Fruit fly (Drosophila melanogaster) whole organism, embryonic: ENCODE measurements around the gene Lcp65Ag2.

Source experiments
- Bgb ChIP-seq: fragments of 200-800 bp; sonication (Bioruptor generic); IDR thresholded peaks from 2 replicates; pipeline ENCODE4 v1.3.6; 2022; ENCODE audit warnings: missing biosample characterization, missing genetic modification characterization; ENCODE audit not compliant: partially characterized antibody
- Blimp-1 ChIP-seq: fragments of 200-800 bp; sonication (Bioruptor generic); optimal IDR thresholded peaks from 3 replicates; lab custom pipeline; 2018; ENCODE audit warnings: missing biosample characterization, missing genetic modification characterization, mild to moderate bottlenecking, moderate library complexity, missing genetic modification reagents
- CG10209 ChIP-seq: fragments of 200-800 bp; sonication (Bioruptor generic); optimal IDR thresholded peaks from 3 replicates; lab custom pipeline; 2017; ENCODE audit warnings: missing biosample characterization, mild to moderate bottlenecking, missing genetic modification characterization, missing genetic modification reagents
- CG10959 ChIP-seq: fragments of 200-800 bp; sonication (Bioruptor generic); IDR thresholded peaks from 2 replicates; pipeline ENCODE4 v1.3.6; 2022; ENCODE audit warnings: missing biosample characterization, missing genetic modification characterization
- CG12104 ChIP-seq: fragments of 200-800 bp; sonication (Bioruptor generic); optimal IDR thresholded peaks from 3 replicates; lab custom pipeline; 2016; ENCODE audit warnings: missing biosample characterization, missing genetic modification characterization
- CG14667 ChIP-seq: fragments of 200-800 bp; sonication (Bioruptor generic); IDR thresholded peaks from 2 replicates; pipeline ENCODE4 v1.3.6; 2022; ENCODE audit warnings: missing biosample characterization, missing genetic modification characterization
- CG15479 ChIP-seq: fragments of 200-800 bp; sonication (Bioruptor generic); optimal IDR thresholded peaks from 3 replicates; lab custom pipeline; 2019; ENCODE audit warnings: missing biosample characterization, mild to moderate bottlenecking, missing genetic modification characterization, moderate library complexity
- CG16813 ChIP-seq: fragments of 200-800 bp; sonication (Bioruptor generic); IDR thresholded peaks from 3 replicates; pipeline ENCODE4 v1.3.6; 2022; ENCODE audit warnings: missing biosample characterization, missing genetic modification characterization; ENCODE audit not compliant: partially characterized antibody
- CG17186 ChIP-seq: fragments of 200-800 bp; sonication (Bioruptor generic); optimal IDR thresholded peaks from 3 replicates; lab custom pipeline; 2017; ENCODE audit warnings: missing biosample characterization, missing genetic modification reagents, missing genetic modification characterization
- CG17361 ChIP-seq: fragments of 200-800 bp; sonication (Bioruptor generic); IDR thresholded peaks from 3 replicates; pipeline ENCODE4 v1.3.6; 2022; ENCODE audit warnings: missing biosample characterization, missing genetic modification characterization
- CG30020 ChIP-seq: fragments of 200-800 bp; optimal IDR thresholded peaks from 2 replicates; lab custom pipeline; 2019; ENCODE audit warnings: missing biosample characterization, mild to moderate bottlenecking, missing genetic modification characterization, moderate library complexity
- CG31224 ChIP-seq: fragments of 200-800 bp; sonication (Bioruptor generic); IDR thresholded peaks from 2 replicates; pipeline ENCODE4 v1.3.6; 2022; ENCODE audit warnings: missing biosample characterization, missing genetic modification characterization
- CG31388 ChIP-seq: fragments of 200-800 bp; sonication (Bioruptor generic); optimal IDR thresholded peaks from 2 replicates; lab custom pipeline; 2016; ENCODE audit warnings: missing biosample characterization, missing genetic modification characterization
- CG3163 ChIP-seq: fragments of 200-800 bp; sonication (Bioruptor generic); optimal IDR thresholded peaks from 3 replicates; lab custom pipeline; 2016; ENCODE audit warnings: missing biosample characterization, missing genetic modification characterization
- CG34224 ChIP-seq: fragments of 200-800 bp; sonication (Bioruptor generic); IDR thresholded peaks from 3 replicates; pipeline ENCODE4 v1.3.6; 2022; ENCODE audit warnings: missing biosample characterization, missing genetic modification characterization; ENCODE audit not compliant: partially characterized antibody
- CG34376 ChIP-seq: fragments of 200-800 bp; sonication (Bioruptor generic); optimal IDR thresholded peaks from 2 replicates; lab custom pipeline; 2018; ENCODE audit warnings: missing biosample characterization, mild to moderate bottlenecking, missing genetic modification characterization
- CG3847 ChIP-seq: fragments of 200-800 bp; sonication (Bioruptor generic); IDR thresholded peaks from 2 replicates; pipeline ENCODE4 v1.3.6; 2022; ENCODE audit warnings: missing biosample characterization, missing genetic modification characterization
- CG4328 ChIP-seq: fragments of 200-800 bp; sonication (Bioruptor generic); optimal IDR thresholded peaks from 3 replicates; lab custom pipeline; 2017; ENCODE audit warnings: missing biosample characterization, missing genetic modification reagents, missing genetic modification characterization
- CG4730 ChIP-seq: fragments of 200-800 bp; sonication (Bioruptor generic); IDR thresholded peaks from 2 replicates; pipeline ENCODE4 v1.3.6; 2022; ENCODE audit warnings: missing biosample characterization, missing genetic modification characterization
- CG6254 ChIP-seq: fragments of 200-800 bp; sonication (Bioruptor generic); optimal IDR thresholded peaks from 3 replicates; lab custom pipeline; 2017; ENCODE audit warnings: mild to moderate bottlenecking, missing biosample characterization, missing genetic modification reagents, missing genetic modification characterization
- CG6765 ChIP-seq: fragments of 200-800 bp; sonication (Bioruptor generic); optimal IDR thresholded peaks from 3 replicates; lab custom pipeline; 2017; ENCODE audit warnings: missing biosample characterization, mild to moderate bottlenecking, missing genetic modification characterization
- CG7271 ChIP-seq: fragments of 200-800 bp; sonication (Bioruptor generic); optimal IDR thresholded peaks from 2 replicates; lab custom pipeline; 2018; ENCODE audit warnings: missing biosample characterization, mild to moderate bottlenecking, missing genetic modification characterization, moderate library complexity
- CG8290 ChIP-seq, 3 experiments: fragments of 200-800 bp; sonication (Bioruptor generic); optimal IDR thresholded peaks; 2 replicates each; lab custom pipeline; 2016 to 2019; ENCODE audit warnings: missing biosample characterization in 3 of 3, missing genetic modification characterization in 3 of 3, mild to moderate bottlenecking in 2 of 3, moderate library complexity in 1 of 3
- CG8359 ChIP-seq: fragments of 200-800 bp; sonication (Bioruptor generic); optimal IDR thresholded peaks from 2 replicates; lab custom pipeline; 2017; ENCODE audit warnings: missing biosample characterization, mild to moderate bottlenecking, missing genetic modification characterization, borderline replicate concordance
- CG8924 ChIP-seq: fragments of 200-800 bp; optimal IDR thresholded peaks from 3 replicates; lab custom pipeline; 2019; ENCODE audit warnings: missing biosample characterization, mild to moderate bottlenecking, missing genetic modification characterization, moderate library complexity
- CTCF ChIP-seq: fragments of 200-800 bp; sonication (Bioruptor generic); optimal IDR thresholded peaks from 2 replicates; lab custom pipeline; 2017; ENCODE audit warnings: missing biosample characterization, mild to moderate bottlenecking, missing genetic modification characterization, moderate library complexity
- Camta ChIP-seq: fragments of 200-800 bp; sonication (Bioruptor generic); optimal IDR thresholded peaks from 2 replicates; lab custom pipeline; 2016; ENCODE audit warnings: missing biosample characterization, missing genetic modification characterization
- Dll ChIP-seq: fragments of 200-800 bp; sonication (Bioruptor generic); IDR thresholded peaks from 4 replicates; pipeline ENCODE4 v1.3.6; 2022; ENCODE audit warnings: missing biosample characterization, missing genetic modification characterization; ENCODE audit not compliant: partially characterized antibody
- Dref ChIP-seq: fragments of 200-800 bp; sonication (Bioruptor generic); IDR thresholded peaks from 2 replicates; pipeline ENCODE4 v1.3.6; 2022; ENCODE audit warnings: missing biosample characterization, missing genetic modification characterization
- Drgx ChIP-seq: fragments of 200-800 bp; sonication (Bioruptor generic); IDR thresholded peaks from 2 replicates; pipeline ENCODE4 v1.3.6; 2022; ENCODE audit warnings: missing biosample characterization, missing genetic modification characterization
- Elba2 ChIP-seq: fragments of 200-800 bp; sonication (Bioruptor generic); optimal IDR thresholded peaks from 3 replicates; lab custom pipeline; 2016; ENCODE audit warnings: missing biosample characterization, missing genetic modification characterization
- HHEX ChIP-seq: fragments of 200-800 bp; sonication (Bioruptor generic); optimal IDR thresholded peaks from 3 replicates; lab custom pipeline; 2017; ENCODE audit warnings: missing biosample characterization, mild to moderate bottlenecking, missing genetic modification characterization, missing genetic modification reagents
- HmgZ ChIP-seq: fragments of 200-800 bp; sonication (Bioruptor generic); optimal IDR thresholded peaks from 2 replicates; lab custom pipeline; 2018; ENCODE audit warnings: missing biosample characterization, mild to moderate bottlenecking, missing genetic modification characterization
- Hmx ChIP-seq: fragments of 200-800 bp; sonication (Bioruptor generic); optimal IDR thresholded peaks from 2 replicates; lab custom pipeline; 2016; ENCODE audit warnings: missing biosample characterization, missing genetic modification characterization
- Jarid2 ChIP-seq: fragments of 200-800 bp; sonication (Bioruptor generic); optimal IDR thresholded peaks from 3 replicates; lab custom pipeline; 2017; ENCODE audit warnings: mild to moderate bottlenecking, missing biosample characterization, missing genetic modification reagents, missing genetic modification characterization
- MBD-R2 ChIP-seq: fragments of 200-800 bp; sonication (Bioruptor generic); IDR thresholded peaks from 2 replicates; pipeline ENCODE4 v1.3.6; 2022; ENCODE audit warnings: missing biosample characterization, missing genetic modification characterization
- YL-1 ChIP-seq: fragments of 200-800 bp; sonication (Bioruptor generic); optimal IDR thresholded peaks from 3 replicates; lab custom pipeline; 2017; ENCODE audit warnings: missing biosample characterization, mild to moderate bottlenecking, missing genetic modification characterization
- abd-A ChIP-seq: fragments of 200-800 bp; sonication (Bioruptor generic); optimal IDR thresholded peaks from 3 replicates; lab custom pipeline; 2019; ENCODE audit warnings: missing biosample characterization, mild to moderate bottlenecking, missing genetic modification characterization, moderate library complexity
- chn ChIP-seq: fragments of 200-800 bp; sonication (Bioruptor generic); optimal IDR thresholded peaks from 2 replicates; lab custom pipeline; 2016; ENCODE audit warnings: missing biosample characterization, missing genetic modification characterization
- fd3F ChIP-seq: fragments of 200-800 bp; sonication (Bioruptor generic); optimal IDR thresholded peaks from 2 replicates; lab custom pipeline; 2018; ENCODE audit warnings: missing biosample characterization, mild to moderate bottlenecking, missing genetic modification characterization, moderate library complexity
- grau ChIP-seq: fragments of 200-800 bp; optimal IDR thresholded peaks from 3 replicates; lab custom pipeline; 2019; ENCODE audit warnings: missing biosample characterization, mild to moderate bottlenecking, missing genetic modification characterization, moderate library complexity
- inv ChIP-seq: fragments of 200-800 bp; sonication (Bioruptor generic); IDR thresholded peaks from 2 replicates; pipeline ENCODE4 v1.3.6; 2022; ENCODE audit warnings: missing biosample characterization, missing genetic modification characterization; ENCODE audit not compliant: partially characterized antibody
- nerfin-2 ChIP-seq: fragments of 200-800 bp; sonication (Bioruptor generic); IDR thresholded peaks from 2 replicates; pipeline ENCODE4 v1.3.6; 2022; ENCODE audit warnings: missing biosample characterization, missing genetic modification characterization; ENCODE audit not compliant: partially characterized antibody
- psq ChIP-seq: fragments of 200-800 bp; sonication (Bioruptor generic); optimal IDR thresholded peaks from 2 replicates; lab custom pipeline; 2017; ENCODE audit warnings: missing biosample characterization, missing genetic modification characterization
- row ChIP-seq: fragments of 200-800 bp; sonication (Bioruptor generic); IDR thresholded peaks from 3 replicates; pipeline ENCODE4 v1.3.6; 2022; ENCODE audit warnings: missing biosample characterization, missing genetic modification characterization
- slbo ChIP-seq: fragments of 200-800 bp; sonication (Bioruptor generic); IDR thresholded peaks from 2 replicates; pipeline ENCODE4 v1.3.6; 2022; ENCODE audit warnings: missing biosample characterization, missing genetic modification characterization
- stc ChIP-seq: fragments of 200-800 bp; sonication (Bioruptor generic); IDR thresholded peaks from 2 replicates; pipeline ENCODE4 v1.3.6; 2022; ENCODE audit warnings: missing biosample characterization, missing genetic modification characterization
- trem ChIP-seq: fragments of 200-800 bp; optimal IDR thresholded peaks from 3 replicates; lab custom pipeline; 2019; ENCODE audit warnings: missing biosample characterization, mild to moderate bottlenecking, missing genetic modification characterization, moderate library complexity
- unpg ChIP-seq: fragments of 200-800 bp; sonication (Bioruptor generic); optimal IDR thresholded peaks from 3 replicates; lab custom pipeline; 2018; ENCODE audit warnings: missing biosample characterization, mild to moderate bottlenecking, missing genetic modification characterization, moderate library complexity
- wek ChIP-seq: fragments of 200-800 bp; sonication (Bioruptor generic); optimal IDR thresholded peaks from 3 replicates; lab custom pipeline; 2018; ENCODE audit warnings: missing biosample characterization, mild to moderate bottlenecking, missing genetic modification characterization, moderate library complexity

Lcp65Ag2 gene

dm6 chr3L:6173826-6174255, 40.4 kb upstream of the Lcp65Ag2 start, which contains the start of the genes fmt and CG7376:
Gene fmt, minus strand, starts transcription at chr3L:6173880.
Gene CG7376, plus strand, starts transcription at chr3L:6174248.
- TF ChIP-seq CG3847 (GFP tag; lab: Robert Waterston, UW): peak; percentile 51
- peak; percentile 34 for TF ChIP-seq CG12104
- no peak for TF ChIP-seq Camta (GFP tag; lab: Kevin White, UChicago)
- TF ChIP-seq MBD-R2 (GFP tag; lab: Robert Waterston, UW): peak; percentile 46; the same call in 1 of the 2 replicates
- no peak for TF ChIP-seq stc
- peak; percentile 36 for TF ChIP-seq CG15479 (GFP tag; lab: Kevin White, UChicago)
- no peak for TF ChIP-seq Blimp-1
- peak; percentile 88 for TF ChIP-seq Dref (GFP tag; lab: Robert Waterston, UW)
- TF ChIP-seq CG31388 (GFP tag; lab: Kevin White, UChicago): no peak
- peak; percentile 37 for TF ChIP-seq fd3F
- peak; percentile 23 for TF ChIP-seq HmgZ (tag; lab: Kevin White, UChicago)
- TF ChIP-seq Drgx (GFP tag; lab: Robert Waterston, UW): no peak
- TF ChIP-seq CG30020 (tag; lab: Kevin White, UChicago): peak; percentile 94
- no peak for TF ChIP-seq CG6765 (GFP tag; lab: Kevin White, UChicago)
- TF ChIP-seq CG16813 (GFP tag; lab: Robert Waterston, UW): peak; percentile 81
- peak; percentile 39 for TF ChIP-seq CG17186 (GFP tag; lab: Kevin White, UChicago)
- TF ChIP-seq CG4328: peak; percentile 11
- TF ChIP-seq CG7271 (tag; lab: Kevin White, UChicago): no peak
- TF ChIP-seq wek (GFP tag; lab: Kevin White, UChicago): no peak
- peak; percentile 89 for TF ChIP-seq row (GFP tag; lab: Robert Waterston, UW)
- TF ChIP-seq CG14667: no peak
- no peak for TF ChIP-seq Jarid2 (GFP tag; lab: Kevin White, UChicago)
- no peak for TF ChIP-seq CG8924 (tag; lab: Kevin White, UChicago)
- TF ChIP-seq Bgb (GFP tag; lab: Robert Waterston, UW): peak; percentile 71
- peak; percentile 78 for TF ChIP-seq YL-1
- TF ChIP-seq CG17361 (GFP tag; lab: Robert Waterston, UW): no peak
- no peak for TF ChIP-seq unpg
- peak; percentile 72 for TF ChIP-seq trem (tag; lab: Kevin White, UChicago)
- TF ChIP-seq grau (tag; lab: Kevin White, UChicago): no peak
- no peak for TF ChIP-seq CG31224
- no peak for TF ChIP-seq CG10959 (GFP tag; lab: Robert Waterston, UW)
- no peak for TF ChIP-seq CG4730 (GFP tag; lab: Robert Waterston, UW)
- peak; percentile 61 for TF ChIP-seq slbo (GFP tag; lab: Robert Waterston, UW)
- peak; percentile 90 for TF ChIP-seq nerfin-2
- peak; percentile 66 for TF ChIP-seq inv (GFP tag; lab: Robert Waterston, UW)
- no peak for TF ChIP-seq HHEX (GFP tag; lab: Kevin White, UChicago)
- TF ChIP-seq CTCF (GFP tag; lab: Kevin White, UChicago): no peak
- TF ChIP-seq CG8290 (GFP tag; optimal IDR thresholded peaks at IDR 0.05; lab: Kevin White, UChicago): no peak
- TF ChIP-seq CG8290 (tag; optimal IDR thresholded peaks at IDR 0.05; lab: Kevin White, UChicago): no peak
- TF ChIP-seq chn (GFP tag; lab: Kevin White, UChicago): no peak
- no peak for TF ChIP-seq Hmx (GFP tag; lab: Kevin White, UChicago)
- no peak for TF ChIP-seq CG3163 (GFP tag; lab: Kevin White, UChicago)
- peak; percentile 69; the same call in 2 of the 3 replicates for TF ChIP-seq CG34224 (GFP tag; lab: Robert Waterston, UW)
- TF ChIP-seq abd-A: no peak
- no peak for TF ChIP-seq CG8359
- no peak for TF ChIP-seq CG10209 (GFP tag; lab: Kevin White, UChicago)
- TF ChIP-seq Elba2: no peak
- TF ChIP-seq psq (GFP tag; lab: Kevin White, UChicago): no peak
- peak; percentile 74; the same call in 3 of the 4 replicates for TF ChIP-seq Dll
- no peak for TF ChIP-seq CG6254 (GFP tag; lab: Kevin White, UChicago)
- TF ChIP-seq CG34376 (GFP tag; lab: Kevin White, UChicago): no peak
